Worm (Caenorhabditis elegans) whole organism, L1 larva: Measurements from ENCODE around the gene C01G12.7.

Source experiments
- nhr-28 ChIP-seq: fragments of 150-350 bp; optimal IDR thresholded peaks from 2 replicates; lab custom pipeline; 2014; ENCODE audit warnings: missing biosample characterization, missing genetic modification characterization
- tbx-2 ChIP-seq: sonication (generic microtip); optimal IDR thresholded peaks from 2 replicates; lab custom pipeline; 2016; ENCODE audit warnings: missing genetic modification characterization, missing compliant biosample characterization
- unc-130 ChIP-seq: fragments of 150-350 bp; optimal IDR thresholded peaks from 2 replicates; lab custom pipeline; 2017; ENCODE audit warnings: missing biosample characterization, missing genetic modification characterization, inconsistent platforms
- ztf-11 ChIP-seq, 2 experiments: sonication (generic microtip); optimal IDR thresholded peaks; 2 replicates each; lab custom pipeline; 2016 to 2017; ENCODE audit warnings: missing genetic modification characterization in 2 of 2, missing biosample characterization in 1 of 2, missing compliant biosample characterization in 1 of 2

DNA sequence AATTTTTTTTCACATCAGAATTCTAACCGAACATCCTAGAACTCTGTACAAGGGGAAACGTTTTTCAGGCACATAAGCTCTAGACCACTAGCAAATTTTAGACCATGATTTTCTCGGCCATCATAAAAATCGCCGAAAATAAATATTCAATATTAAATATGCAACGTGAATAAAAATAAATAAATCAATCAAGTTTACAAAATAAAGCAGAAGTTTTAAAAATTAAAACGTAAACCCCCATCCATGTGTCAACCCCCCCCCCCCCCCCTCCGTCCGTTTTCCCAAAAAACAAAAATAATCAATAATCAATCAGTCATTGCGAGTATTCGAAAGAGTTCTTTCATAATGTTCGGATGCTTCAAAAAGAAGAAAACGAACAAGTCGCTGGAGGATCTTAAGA is 1.6 kb upstream of the C01G12.7 start, which contains the start of gene catp-4:
- TF ChIP-seq tbx-2 (no peak), nhr-28 (tag; lab: Kevin White, UChicago) (no peak), unc-130 (no peak), ztf-11 (tag; optimal IDR thresholded peaks at IDR 0.05; lab: Kevin White, UChicago) (no peak)
